Worm (Caenorhabditis elegans) whole organism, midembryonic: ENCODE measurements around the gene hst-3.2.

Experiments used
- ztf-23 ChIP-seq: fragments of 200-800 bp; sonication (Bioruptor generic); IDR thresholded peaks from 2 replicates; pipeline ENCODE4 v1.3.6; 2022; ENCODE audit warnings: missing genetic modification reagents, missing genetic modification characterization, missing compliant biosample characterization
- ztf-29 ChIP-seq: fragments of 200-800 bp; sonication (Bioruptor generic); IDR thresholded peaks from 2 replicates; pipeline ENCODE4 v1.3.6; 2022; ENCODE audit warnings: missing genetic modification reagents, missing genetic modification characterization, missing compliant biosample characterization

- TF ChIP-seq ztf-29 (GFP tag; lab: Robert Waterston, UW) = no peak
- no peak for TF ChIP-seq ztf-23 (GFP tag; lab: Robert Waterston, UW)
These were observed 42.5 kb upstream of the hst-3.2 start for ce11 chrX:2966252-2966651.
